Worm (Caenorhabditis elegans) whole organism, midembryonic: Measurements from ENCODE around the gene K02E2.7.

Source experiments
- T22C8.4 ChIP-seq: fragments of 200-800 bp; sonication (Bioruptor generic); IDR thresholded peaks from 2 replicates; pipeline ENCODE4 v1.3.6; 2022; ENCODE audit warnings: missing genetic modification characterization, missing compliant biosample characterization
- cog-1 ChIP-seq: sonication (generic microtip); optimal IDR thresholded peaks from 2 replicates; lab custom pipeline; 2016; ENCODE audit warnings: missing genetic modification characterization, missing compliant biosample characterization
- flt-1 ChIP-seq: fragments of 200-800 bp; sonication (Bioruptor generic); IDR thresholded peaks from 2 replicates; pipeline ENCODE4 v1.3.6; 2022; ENCODE audit warnings: missing genetic modification characterization, missing compliant biosample characterization
- klf-2 ChIP-seq: fragments of 200-800 bp; sonication (Bioruptor generic); conservative IDR thresholded peaks from 2 replicates; pipeline ENCODE4 v1.3.6; 2022; ENCODE audit warnings: missing genetic modification reagents, missing genetic modification characterization, missing compliant biosample characterization
- med-1 ChIP-seq: sonication (generic microtip); optimal IDR thresholded peaks from 2 replicates; lab custom pipeline; 2017; ENCODE audit warnings: missing genetic modification characterization, mild to moderate bottlenecking, missing compliant biosample characterization, antibody characterized with exemption, missing genetic modification reagents; ENCODE audit not compliant: insufficient read depth
- ref-1 ChIP-seq: fragments of 200-800 bp; sonication (Bioruptor generic); conservative IDR thresholded peaks from 2 replicates; pipeline ENCODE4 v1.3.6; 2022; ENCODE audit warnings: missing genetic modification reagents, missing genetic modification characterization, missing compliant biosample characterization
- tab-1 ChIP-seq: fragments of 200-800 bp; sonication (Bioruptor generic); IDR thresholded peaks from 2 replicates; pipeline ENCODE4 v1.3.6; 2022; ENCODE audit warnings: missing genetic modification characterization, missing compliant biosample characterization
- ztf-23 ChIP-seq: fragments of 200-800 bp; sonication (Bioruptor generic); IDR thresholded peaks from 2 replicates; pipeline ENCODE4 v1.3.6; 2022; ENCODE audit warnings: missing genetic modification reagents, missing genetic modification characterization, missing compliant biosample characterization
- ztf-29 ChIP-seq: fragments of 200-800 bp; sonication (Bioruptor generic); IDR thresholded peaks from 2 replicates; pipeline ENCODE4 v1.3.6; 2022; ENCODE audit warnings: missing genetic modification reagents, missing genetic modification characterization, missing compliant biosample characterization

K02E2.7 gene

DNA sequence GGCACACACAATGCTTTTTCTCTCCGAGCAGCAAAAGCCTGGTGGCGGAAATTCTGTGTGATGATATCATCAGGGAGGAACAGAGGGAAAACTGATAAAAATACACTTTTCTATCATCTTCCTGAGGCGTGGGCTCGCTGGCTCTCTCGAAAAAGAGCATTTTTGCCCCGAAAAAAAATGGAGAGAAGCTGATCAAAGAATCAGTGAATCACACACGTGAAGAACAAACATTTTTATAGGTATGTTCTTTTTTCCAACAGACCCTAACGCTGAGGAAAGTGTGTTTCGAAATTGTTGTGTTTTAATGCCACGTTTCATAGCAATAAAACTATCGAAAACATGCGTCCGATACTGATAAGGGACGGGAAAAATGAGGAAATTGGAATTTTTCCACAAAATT, 29.9 kb upstream of the K02E2.7 start:
- TF ChIP-seq cog-1 (tag; lab: Kevin White, UChicago) (no peak), tab-1 (GFP tag; lab: Robert Waterston, UW) (no peak), med-1 (no peak), flt-1 (GFP tag; lab: Robert Waterston, UW) (no peak)

DNA sequence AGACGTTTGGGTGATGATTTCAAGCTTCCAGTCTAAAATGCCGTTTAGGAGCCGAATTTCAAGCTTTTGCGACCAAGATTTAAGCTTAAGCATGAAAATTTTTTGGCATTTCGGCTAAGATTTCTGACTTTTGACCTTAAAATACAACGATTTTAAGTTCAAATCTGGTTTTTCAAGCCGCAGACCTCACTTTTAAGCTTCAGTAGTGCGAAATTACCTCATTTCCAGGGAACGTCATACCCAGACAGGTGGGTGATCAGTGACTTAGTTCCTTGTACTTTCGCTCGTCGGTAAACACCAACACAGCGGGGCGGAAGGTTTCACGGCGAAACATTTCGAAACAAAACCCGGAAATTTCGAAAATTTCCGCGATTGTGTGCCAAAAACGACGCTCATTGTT, 29.5 kb upstream of the K02E2.7 start:
- no peak for TF ChIP-seq ztf-29 (GFP tag; lab: Robert Waterston, UW)
- no peak for TF ChIP-seq tab-1 (GFP tag; lab: Robert Waterston, UW)
- no peak for TF ChIP-seq med-1
- TF ChIP-seq klf-2 (GFP tag; lab: Robert Waterston, UW), result no peak
- TF ChIP-seq flt-1 (GFP tag; lab: Robert Waterston, UW), result no peak
- no peak for TF ChIP-seq T22C8.4

ce11 chrV:20415415-20415814, 28.6 kb upstream of the K02E2.7 start:
- TF ChIP-seq klf-2 (GFP tag; lab: Robert Waterston, UW), result no peak
- TF ChIP-seq T22C8.4, result no peak
- no peak for TF ChIP-seq ztf-29 (GFP tag; lab: Robert Waterston, UW)
- no peak for TF ChIP-seq ref-1

DNA sequence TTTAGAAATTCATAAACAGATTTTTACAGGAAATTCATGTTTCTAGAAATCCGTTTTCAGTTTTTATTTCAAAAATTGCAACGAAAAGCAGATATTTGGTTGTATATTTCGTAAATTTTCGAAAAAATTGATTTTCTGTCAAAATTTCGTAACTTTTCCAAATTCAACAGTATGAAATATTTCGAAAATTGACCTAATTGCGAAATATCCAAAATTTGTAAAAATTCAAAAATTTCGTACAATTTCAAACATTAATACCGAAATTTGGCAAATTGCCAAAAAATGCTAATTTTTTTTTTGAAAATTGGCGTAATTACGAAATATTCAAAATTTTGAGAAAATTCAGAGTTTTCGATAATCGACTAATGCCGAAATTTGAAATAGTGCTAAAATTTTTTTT, 27.1 kb upstream of the K02E2.7 start:
- TF ChIP-seq klf-2 (GFP tag; lab: Robert Waterston, UW) (no peak), ztf-29 (GFP tag; lab: Robert Waterston, UW) (no peak), ztf-23 (GFP tag; lab: Robert Waterston, UW) (no peak), med-1 (no peak), cog-1 (tag; lab: Kevin White, UChicago) (no peak), ref-1 (no peak), T22C8.4 (no peak), flt-1 (GFP tag; lab: Robert Waterston, UW) (no peak), tab-1 (GFP tag; lab: Robert Waterston, UW) (no peak)

ce11 chrV:20413426-20413825, 26.6 kb upstream of the K02E2.7 start:
- TF ChIP-seq ztf-29 (GFP tag; lab: Robert Waterston, UW) (no peak), T22C8.4 (no peak), cog-1 (tag; lab: Kevin White, UChicago) (no peak), ref-1 (no peak), med-1 (no peak), tab-1 (GFP tag; lab: Robert Waterston, UW) (no peak), ztf-23 (GFP tag; lab: Robert Waterston, UW) (no peak), klf-2 (GFP tag; lab: Robert Waterston, UW) (no peak), flt-1 (GFP tag; lab: Robert Waterston, UW) (no peak)

DNA sequence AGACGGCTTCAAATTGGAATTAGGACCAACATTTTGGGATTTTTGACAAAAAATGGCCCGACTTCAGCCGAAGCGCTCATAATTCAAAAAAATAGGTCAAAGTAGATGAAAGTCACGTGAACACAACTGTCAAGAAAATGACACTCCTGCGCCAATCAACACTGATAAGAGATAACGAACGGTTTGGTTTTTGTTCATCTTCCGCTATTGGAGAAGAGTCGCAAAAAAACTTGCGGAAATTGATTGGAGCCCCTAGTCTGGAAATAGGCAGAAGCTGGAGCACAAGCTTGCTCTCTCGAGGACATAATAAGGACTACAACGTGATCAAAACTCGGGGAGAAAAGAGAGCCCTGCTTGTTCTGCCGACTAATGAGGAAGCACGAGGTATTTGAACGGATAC, 25.4 kb upstream of the K02E2.7 start:
- TF ChIP-seq klf-2 (GFP tag; lab: Robert Waterston, UW) (no peak), T22C8.4 (no peak), ref-1 (no peak), flt-1 (GFP tag; lab: Robert Waterston, UW) (no peak), med-1 (no peak), ztf-29 (GFP tag; lab: Robert Waterston, UW) (no peak), ztf-23 (GFP tag; lab: Robert Waterston, UW) (no peak), tab-1 (GFP tag; lab: Robert Waterston, UW) (no peak), cog-1 (tag; lab: Kevin White, UChicago) (no peak)

DNA sequence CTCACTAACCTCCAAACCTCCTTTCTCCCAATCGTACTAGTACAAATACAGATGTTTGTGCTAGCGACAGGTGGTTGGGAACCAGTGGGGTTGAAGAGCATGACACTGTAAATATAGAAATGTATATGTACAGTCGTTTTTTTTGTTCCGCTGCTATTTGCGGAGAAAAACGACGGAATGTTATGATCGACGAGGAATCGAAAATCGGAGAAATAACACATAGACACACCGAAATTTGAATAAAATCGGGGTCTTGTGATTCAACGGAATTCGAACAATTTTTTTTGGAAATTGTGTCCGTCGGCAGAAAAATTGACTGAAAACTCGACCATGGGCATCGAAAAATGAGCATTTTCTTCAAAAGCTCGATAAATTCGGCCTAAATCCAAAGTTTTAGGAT, 24.8 kb upstream of the K02E2.7 start, which contains the start of gene F53H2.3:
Gene F53H2.3, minus strand, starts transcription at position 101 of the 400 bp plus-strand sequence.
- TF ChIP-seq cog-1 (tag; lab: Kevin White, UChicago) (no peak), klf-2 (GFP tag; lab: Robert Waterston, UW) (no peak), ztf-29 (GFP tag; lab: Robert Waterston, UW) (no peak), ref-1 (no peak), med-1 (no peak), ztf-23 (GFP tag; lab: Robert Waterston, UW) (no peak), tab-1 (GFP tag; lab: Robert Waterston, UW) (no peak), flt-1 (GFP tag; lab: Robert Waterston, UW) (no peak), T22C8.4 (no peak)

- TF ChIP-seq ref-1, result no peak
- TF ChIP-seq klf-2 (GFP tag; lab: Robert Waterston, UW), result no peak
- no peak for TF ChIP-seq tab-1 (GFP tag; lab: Robert Waterston, UW)
- TF ChIP-seq T22C8.4, result no peak
- TF ChIP-seq ztf-29 (GFP tag; lab: Robert Waterston, UW), result no peak
- TF ChIP-seq med-1, result no peak
- no peak for TF ChIP-seq flt-1 (GFP tag; lab: Robert Waterston, UW)
Measured at ce11 chrV:20410285-20410684, 23.4 kb upstream of the K02E2.7 start.

ce11 chrV:20409016-20409415, 22.2 kb upstream of the K02E2.7 start:
- TF ChIP-seq klf-2 (GFP tag; lab: Robert Waterston, UW), result no peak
- no peak for TF ChIP-seq ztf-29 (GFP tag; lab: Robert Waterston, UW)
- TF ChIP-seq ref-1, result no peak
- no peak for TF ChIP-seq med-1
- TF ChIP-seq flt-1 (GFP tag; lab: Robert Waterston, UW), result no peak
- TF ChIP-seq ztf-23 (GFP tag; lab: Robert Waterston, UW), result no peak
- TF ChIP-seq cog-1 (tag; lab: Kevin White, UChicago), result no peak
- no peak for TF ChIP-seq tab-1 (GFP tag; lab: Robert Waterston, UW)
- no peak for TF ChIP-seq T22C8.4

DNA sequence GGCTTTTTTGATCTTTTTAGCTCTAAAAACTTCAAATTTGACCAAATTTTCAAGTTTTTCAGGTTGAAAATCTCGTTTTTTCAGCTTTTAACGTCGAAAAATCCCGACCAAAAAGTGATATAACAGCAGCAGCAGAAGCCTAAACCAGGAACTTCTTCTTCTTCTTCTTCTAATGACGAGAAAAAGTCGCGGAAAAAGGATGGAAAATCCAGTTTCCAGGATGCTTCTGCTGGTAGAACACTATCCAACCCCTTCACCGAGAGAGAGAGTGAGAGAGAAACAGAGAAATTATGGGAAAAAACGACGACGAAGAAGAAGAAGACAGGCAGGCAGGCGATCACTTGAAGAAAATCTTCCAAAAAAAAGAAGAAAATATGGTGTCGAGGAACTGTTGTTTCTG, 20.0 kb upstream of the K02E2.7 start:
- TF ChIP-seq T22C8.4 (no peak), flt-1 (GFP tag; lab: Robert Waterston, UW) (no peak), ztf-23 (GFP tag; lab: Robert Waterston, UW) (no peak), tab-1 (GFP tag; lab: Robert Waterston, UW) (no peak), klf-2 (GFP tag; lab: Robert Waterston, UW) (no peak), ref-1 (no peak), ztf-29 (GFP tag; lab: Robert Waterston, UW) (no peak), cog-1 (tag; lab: Kevin White, UChicago) (no peak), med-1 (no peak)

DNA sequence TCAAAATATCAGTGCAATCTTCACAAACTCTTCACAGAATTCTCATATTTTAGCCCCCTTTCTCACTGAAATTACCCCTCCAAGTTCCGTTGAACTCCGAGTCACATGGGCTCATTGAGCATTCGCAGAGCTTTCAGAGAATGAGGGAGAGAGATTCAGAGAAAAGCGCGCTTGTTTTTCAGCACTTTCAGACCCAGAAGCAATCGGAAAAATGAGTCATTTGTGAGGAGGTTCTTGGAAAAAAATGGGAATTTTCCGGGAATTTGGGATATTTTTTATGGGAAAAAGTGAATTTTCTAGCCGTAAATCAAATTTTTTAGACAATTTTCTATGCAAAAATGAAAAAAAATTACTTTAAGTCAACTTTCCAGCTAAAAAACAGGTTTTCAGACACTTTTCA, 16.0 kb upstream of the K02E2.7 start:
- no peak for TF ChIP-seq ztf-29 (GFP tag; lab: Robert Waterston, UW)
